Fruit fly (Drosophila melanogaster): Measurements from ENCODE around the gene Hsp27.
A peak's percentile ranks its signal among the peaks of the same experiment; 100 is the strongest.

Hsp27 gene

DNA sequence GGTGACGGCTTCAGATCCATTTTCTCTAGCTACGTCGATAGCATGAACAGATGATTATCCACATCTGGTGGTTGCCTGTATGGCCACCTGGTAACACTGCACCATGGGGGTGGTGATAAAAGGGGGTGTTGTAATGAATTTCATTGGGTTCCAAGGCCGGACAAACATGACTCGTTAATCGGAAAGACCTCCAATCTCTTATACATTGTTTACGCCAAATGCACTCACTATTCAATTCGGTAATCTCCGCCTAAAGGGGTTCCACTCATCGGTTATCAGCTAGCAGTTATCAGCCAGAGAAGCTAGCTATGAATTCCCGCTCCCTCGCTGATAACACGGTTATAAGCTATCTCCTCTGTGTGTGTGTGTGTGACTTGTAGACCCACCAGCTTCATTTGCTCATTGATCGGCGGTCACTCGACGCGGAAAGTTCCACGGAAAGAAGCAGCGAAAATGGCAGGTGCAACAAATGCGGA, 23.6 kb upstream of the Hsp27 start, which contains the start of gene Pdxk (continued):
- TF ChIP-seq Opbp (GFP tag; IDR thresholded peaks at IDR 0.05; ENCODE audit: partially characterized antibody) (no peak), CG10321 (GFP tag; IDR thresholded peaks at IDR 0.05) (no peak), Fer2 (tag; optimal IDR thresholded peaks at IDR 0.05) (no peak), repo (GFP tag; optimal IDR thresholded peaks at IDR 0.05) (no peak), CG5245 (GFP tag; optimal IDR thresholded peaks at IDR 0.05) (no peak), Six4 (GFP tag; optimal IDR thresholded peaks at IDR 0.05) (no peak), CG6689 (GFP tag; IDR thresholded peaks at IDR 0.05) (no peak), pfk (GFP tag; optimal IDR thresholded peaks at IDR 0.05) (no peak), CG15601 (tag; optimal IDR thresholded peaks at IDR 0.05) (no peak), dan (GFP tag; IDR thresholded peaks at IDR 0.05) (no peak), CG6765 (GFP tag; optimal IDR thresholded peaks at IDR 0.05) (no peak), CG18476 (GFP tag; optimal IDR thresholded peaks at IDR 0.05) (no peak), CG6654 (GFP tag; optimal IDR thresholded peaks at IDR 0.05) (no peak), CG4360 (GFP tag; IDR thresholded peaks at IDR 0.05) (0 out of 2 replicates have a peak, but pooled peaks have one; percentile 22), unc-4 (GFP tag; IDR thresholded peaks at IDR 0.05; ENCODE audit: partially characterized antibody) (no peak), CG13424 (tag; optimal IDR thresholded peaks at IDR 0.05) (no peak), ab (GFP tag; optimal IDR thresholded peaks at IDR 0.05) (no peak), twi (tag; optimal IDR thresholded peaks at IDR 0.05) (peak; percentile 40), CG6254 (GFP tag; optimal IDR thresholded peaks at IDR 0.05) (peak; percentile 15), CG7987 (GFP tag; optimal IDR thresholded peaks at IDR 0.05) (peak; percentile 52), CG10959 (GFP tag; IDR thresholded peaks at IDR 0.05) (no peak), stc (GFP tag; IDR thresholded peaks at IDR 0.05) (no peak; the same call in 1 of the 2 replicates), Pdp1 (GFP tag; optimal IDR thresholded peaks at IDR 0.05) (peak in 1 of 2 experiments; percentile 91), MTF-1 (GFP tag; optimal IDR thresholded peaks at IDR 0.05; ENCODE audit: borderline replicate concordance) (no peak), Hsf (GFP tag; optimal IDR thresholded peaks at IDR 0.05) (no peak), CG33557 (GFP tag; optimal IDR thresholded peaks at IDR 0.05) (no peak), CG31224 (GFP tag; IDR thresholded peaks at IDR 0.05) (no peak), ci (GFP tag; IDR thresholded peaks at IDR 0.05) (no peak), Xrp1 (GFP tag; IDR thresholded peaks at IDR 0.05) (0 out of 2 replicates have a peak, but pooled peaks have one; percentile 26), CG4820 (GFP tag; optimal IDR thresholded peaks at IDR 0.05) (no peak), ro (GFP tag; IDR thresholded peaks at IDR 0.05) (no peak), CG1024 (GFP tag; IDR thresholded peaks at IDR 0.05) (no peak), CG11085 (GFP tag; IDR thresholded peaks at IDR 0.05) (no peak), CHES-1-like (GFP tag; optimal IDR thresholded peaks at IDR 0.05) (no peak), fd64A (GFP tag; optimal IDR thresholded peaks at IDR 0.05) (peak; percentile 40), CG17829 (tag; optimal IDR thresholded peaks at IDR 0.05) (no peak), E2f1 (GFP tag; IDR thresholded peaks at IDR 0.05) (peak; percentile 10; the same call in 1 of the 2 replicates), NC2α (GFP tag; optimal IDR thresholded peaks at IDR 0.05) (no peak), Dip2 (GFP tag; IDR thresholded peaks at IDR 0.05) (no peak), CG13123 (GFP tag; optimal IDR thresholded peaks at IDR 0.05) (no peak), scrt (GFP tag; optimal IDR thresholded peaks at IDR 0.05) (no peak), CG3407 (GFP tag; optimal IDR thresholded peaks at IDR 0.05) (no peak), CG6854 (GFP tag; optimal IDR thresholded peaks at IDR 0.05) (no peak), cas (GFP tag; IDR thresholded peaks at IDR 0.05) (no peak), CG9797 (GFP tag; optimal IDR thresholded peaks at IDR 0.05) (peak; percentile 49), Sry-β (GFP tag; optimal IDR thresholded peaks at IDR 0.05) (no peak), CG18619 (GFP tag; optimal IDR thresholded peaks at IDR 0.05) (no peak), Deaf1 (tag; optimal IDR thresholded peaks at IDR 0.05) (no peak), CG11247 (GFP tag; IDR thresholded peaks at IDR 0.05) (no peak), CG13775 (GFP tag; optimal IDR thresholded peaks at IDR 0.05) (no peak), CG14965 (GFP tag; optimal IDR thresholded peaks at IDR 0.05; ENCODE audit: borderline replicate concordance) (no peak)
